Worm (Caenorhabditis elegans) whole organism, late embryonic: ENCODE data around the gene suox-1.

Experiments used
- C38D4.7 ChIP-seq: fragments of 200-800 bp; sonication (Bioruptor generic); optimal IDR thresholded peaks from 2 replicates; lab custom pipeline; 2018; ENCODE audit warnings: mild to moderate bottlenecking, missing genetic modification characterization, moderate library complexity, missing compliant biosample characterization
- K09A11.1 ChIP-seq: sonication (generic microtip); optimal IDR thresholded peaks from 2 replicates; lab custom pipeline; 2017; ENCODE audit warnings: antibody characterized with exemption, mild to moderate bottlenecking, missing genetic modification characterization, missing compliant biosample characterization; ENCODE audit not compliant: insufficient read depth
- ceh-14 ChIP-seq: sonication (generic microtip); optimal IDR thresholded peaks from 2 replicates; lab custom pipeline; 2016; ENCODE audit warnings: missing genotype, missing genetic modification characterization, missing compliant biosample characterization
- ceh-18 ChIP-seq: sonication (generic microtip); optimal IDR thresholded peaks from 2 replicates; lab custom pipeline; 2016; ENCODE audit warnings: missing genetic modification characterization, missing compliant biosample characterization
- ceh-19 ChIP-seq: fragments of 200-800 bp; sonication (Bioruptor generic); optimal IDR thresholded peaks from 2 replicates; lab custom pipeline; 2018; ENCODE audit warnings: mild to moderate bottlenecking, missing genetic modification characterization, missing compliant biosample characterization
- ceh-22 ChIP-seq: sonication (generic microtip); optimal IDR thresholded peaks from 2 replicates; lab custom pipeline; 2017; ENCODE audit warnings: missing biosample characterization, missing genetic modification characterization
- ceh-45 ChIP-seq: fragments of 200-800 bp; sonication (Bioruptor generic); IDR thresholded peaks from 2 replicates; pipeline ENCODE4 v1.3.6; 2022; ENCODE audit warnings: missing genetic modification reagents, missing genetic modification characterization, missing compliant biosample characterization
- ceh-48 ChIP-seq: sonication (generic microtip); optimal IDR thresholded peaks from 2 replicates; lab custom pipeline; 2016; ENCODE audit warnings: missing genetic modification characterization, inconsistent platforms, missing compliant biosample characterization
- dve-1 ChIP-seq: sonication (generic microtip); optimal IDR thresholded peaks from 2 replicates; lab custom pipeline; 2017; ENCODE audit warnings: antibody characterized with exemption, mild to moderate bottlenecking, missing genetic modification characterization, missing compliant biosample characterization
- elt-2 ChIP-seq: sonication (generic microtip); optimal IDR thresholded peaks from 2 replicates; lab custom pipeline; 2016; ENCODE audit warnings: missing genetic modification reagents, missing genetic modification characterization, missing compliant biosample characterization
- elt-4 ChIP-seq: sonication (generic microtip); optimal IDR thresholded peaks from 2 replicates; lab custom pipeline; 2016; ENCODE audit warnings: missing genetic modification characterization, missing compliant biosample characterization
- ets-4 ChIP-seq: sonication (generic microtip); optimal IDR thresholded peaks from 2 replicates; lab custom pipeline; 2016; ENCODE audit warnings: missing genetic modification characterization, missing compliant biosample characterization
- fkh-10 ChIP-seq: fragments of 150-350 bp; optimal IDR thresholded peaks from 2 replicates; lab custom pipeline; 2014; ENCODE audit warnings: missing biosample characterization, missing genetic modification reagents, missing genetic modification characterization
- gmeb-2 ChIP-seq: sonication (generic microtip); optimal IDR thresholded peaks from 2 replicates; lab custom pipeline; 2016; ENCODE audit warnings: missing genetic modification characterization, inconsistent platforms, missing compliant biosample characterization
- hlh-15 ChIP-seq: sonication (generic microtip); optimal IDR thresholded peaks from 2 replicates; lab custom pipeline; 2016; ENCODE audit warnings: missing genetic modification characterization, missing compliant biosample characterization
- hlh-30 ChIP-seq: sonication (generic microtip); optimal IDR thresholded peaks from 2 replicates; lab custom pipeline; 2017; ENCODE audit warnings: antibody characterized with exemption, missing genetic modification characterization, missing compliant biosample characterization; ENCODE audit not compliant: insufficient read depth
- hlh-6 ChIP-seq: sonication (generic microtip); optimal IDR thresholded peaks from 2 replicates; lab custom pipeline; 2016; ENCODE audit warnings: missing genotype, missing genetic modification characterization, missing compliant biosample characterization
- hlh-8 ChIP-seq: sonication (generic microtip); optimal IDR thresholded peaks from 2 replicates; lab custom pipeline; 2016; ENCODE audit warnings: missing genotype, missing genetic modification characterization, missing compliant biosample characterization
- mec-3 ChIP-seq: sonication (generic microtip); optimal IDR thresholded peaks from 2 replicates; lab custom pipeline; 2016; ENCODE audit warnings: borderline replicate concordance, missing genetic modification characterization, missing compliant biosample characterization
- nhr-11 ChIP-seq: fragments of 150-350 bp; optimal IDR thresholded peaks from 2 replicates; lab custom pipeline; 2014; ENCODE audit warnings: missing biosample characterization, missing genetic modification characterization
- nhr-232 ChIP-seq: sonication (generic microtip); optimal IDR thresholded peaks from 2 replicates; lab custom pipeline; 2016; ENCODE audit warnings: missing genetic modification characterization, missing compliant biosample characterization
- npax-4 ChIP-seq: sonication (generic microtip); optimal IDR thresholded peaks from 2 replicates; lab custom pipeline; 2016; ENCODE audit warnings: missing genetic modification characterization, missing compliant biosample characterization
- pag-3 ChIP-seq: sonication (generic microtip); optimal IDR thresholded peaks from 2 replicates; lab custom pipeline; 2016; ENCODE audit warnings: missing compliant biosample characterization, missing genetic modification characterization, borderline replicate concordance
- pha-4 ChIP-seq: fragments of 150-350 bp; optimal IDR thresholded peaks from 2 replicates; lab custom pipeline; 2018; ENCODE audit warnings: missing biosample characterization, missing genetic modification reagents, missing genetic modification characterization
- rnt-1 ChIP-seq: sonication (generic microtip); optimal IDR thresholded peaks from 2 replicates; lab custom pipeline; 2016; ENCODE audit warnings: missing genetic modification characterization, missing compliant biosample characterization
- sox-2 ChIP-seq: fragments of 200-800 bp; sonication (Bioruptor generic); IDR thresholded peaks from 2 replicates; pipeline ENCODE4 v1.3.6; 2022; ENCODE audit warnings: missing genetic modification reagents, missing genetic modification characterization, missing compliant biosample characterization
- sox-4 ChIP-seq: sonication (generic microtip); optimal IDR thresholded peaks from 2 replicates; lab custom pipeline; 2017; ENCODE audit warnings: mild to moderate bottlenecking, missing genetic modification characterization, inconsistent platforms, missing compliant biosample characterization
- syd-9 ChIP-seq: sonication (generic microtip); optimal IDR thresholded peaks from 2 replicates; lab custom pipeline; 2016; ENCODE audit warnings: mild to moderate bottlenecking, missing genetic modification characterization, moderate library complexity, missing compliant biosample characterization
- ttx-3 ChIP-seq: sonication (generic microtip); optimal IDR thresholded peaks from 2 replicates; lab custom pipeline; 2016; ENCODE audit warnings: missing genetic modification reagents, missing genetic modification characterization, missing compliant biosample characterization
- unc-3 ChIP-seq, 2 experiments: fragments of 200-800 bp in 1 of 2; sonication (Bioruptor generic) in 1 of 2; sonication (generic microtip) in 1 of 2; conservative IDR thresholded peaks in 1 of 2; optimal IDR thresholded peaks in 1 of 2; 2 replicates each; pipeline versions ENCODE4 v1.3.6 to Lab custom; 2016 to 2022; ENCODE audit warnings: missing compliant biosample characterization in 2 of 2, missing genetic modification characterization in 2 of 2, missing genetic modification reagents in 1 of 2
- unc-42 ChIP-seq: sonication (generic microtip); optimal IDR thresholded peaks from 2 replicates; lab custom pipeline; 2016; ENCODE audit warnings: missing genotype, missing genetic modification characterization, missing compliant biosample characterization
- unc-86 ChIP-seq: sonication (generic microtip); optimal IDR thresholded peaks from 2 replicates; lab custom pipeline; 2016; ENCODE audit warnings: missing genetic modification characterization, missing compliant biosample characterization

Gene suox-1

DNA sequence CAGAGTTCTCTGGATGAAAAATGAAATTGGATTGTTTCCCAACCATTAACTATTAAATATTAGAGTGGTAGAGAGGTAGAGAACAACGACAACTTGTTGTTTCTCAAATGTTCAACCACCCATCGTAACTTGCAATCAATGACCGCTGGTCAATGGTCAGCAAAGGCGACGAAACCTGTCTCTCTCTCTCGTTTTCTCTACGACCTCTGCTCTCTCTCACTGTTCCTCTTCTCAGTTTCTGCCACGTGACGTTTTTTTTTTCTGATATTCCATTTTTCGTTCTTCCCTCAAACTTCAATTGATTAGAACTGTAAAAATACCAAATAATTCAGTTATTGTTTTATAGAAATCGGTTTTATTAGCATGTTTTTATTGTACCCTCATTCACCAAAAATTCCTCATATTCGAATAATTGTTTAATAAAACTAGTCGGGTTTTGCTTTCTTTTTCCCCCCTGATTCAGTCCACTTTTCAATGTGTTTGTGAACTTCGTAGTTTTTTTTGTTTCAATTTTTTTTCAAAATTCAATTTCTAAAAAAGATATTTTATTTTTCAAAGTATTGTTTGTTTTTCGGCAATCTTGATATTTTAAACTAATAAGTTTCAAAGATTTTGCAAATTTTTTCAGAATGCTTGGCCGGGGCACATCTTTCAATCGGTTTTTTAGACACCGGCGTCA is at the start of gene suox-1:
suox-1 (plus strand) TSS at position 629 of the 679 bp plus-strand sequence.
- TF ChIP-seq sox-2 (no peak), hlh-30 (tag; lab: Kevin White, UChicago) (peak; percentile 34), unc-42 (tag; lab: Kevin White, UChicago) (no peak), hlh-15 (tag; lab: Kevin White, UChicago) (no peak), ceh-18 (tag; lab: Kevin White, UChicago) (no peak), unc-86 (tag; lab: Kevin White, UChicago) (no peak)
- TF ChIP-seq, all 69 proteins: peak for 1

ce11 chrX:15465050-15465449 is 32.3 kb upstream of the suox-1 start:
- no peak for TF ChIP-seq ets-4 (tag; lab: Kevin White, UChicago)
- TF ChIP-seq unc-42 (tag; lab: Kevin White, UChicago), result peak; percentile 32

ce11 chrX:15466032-15466431 is 31.3 kb upstream of the suox-1 start, which contains the start of gene sprr-1:
TSS of gene sprr-1 (plus strand) at chrX:15466300.
- TF ChIP-seq ceh-14 (no peak), ceh-48 (tag; lab: Kevin White, UChicago) (no peak), elt-2 (tag; lab: Kevin White, UChicago) (no peak), sox-2 (no peak), gmeb-2 (tag; lab: Kevin White, UChicago) (no peak), ceh-45 (no peak), elt-4 (no peak), hlh-6 (no peak), hlh-15 (tag; lab: Kevin White, UChicago) (no peak), pag-3 (tag; lab: Kevin White, UChicago) (no peak), C38D4.7 (GFP tag; lab: Kevin White, UChicago) (no peak), K09A11.1 (tag; lab: Kevin White, UChicago) (no peak), ttx-3 (tag; lab: Kevin White, UChicago) (no peak), unc-3 (GFP tag; conservative IDR thresholded peaks at IDR 0.05; lab: Robert Waterston, UW) (no peak), unc-3 (tag; optimal IDR thresholded peaks at IDR 0.05; lab: Kevin White, UChicago) (no peak)
- TF ChIP-seq, all 69 proteins: peak for 0

- no peak for TF ChIP-seq dve-1
- no peak for TF ChIP-seq pha-4
- TF ChIP-seq hlh-6, result no peak
- TF ChIP-seq pag-3 (tag; lab: Kevin White, UChicago), result no peak
These were observed 28.7 kb upstream of the suox-1 start for ce11 chrX:15468657-15469056.

DNA sequence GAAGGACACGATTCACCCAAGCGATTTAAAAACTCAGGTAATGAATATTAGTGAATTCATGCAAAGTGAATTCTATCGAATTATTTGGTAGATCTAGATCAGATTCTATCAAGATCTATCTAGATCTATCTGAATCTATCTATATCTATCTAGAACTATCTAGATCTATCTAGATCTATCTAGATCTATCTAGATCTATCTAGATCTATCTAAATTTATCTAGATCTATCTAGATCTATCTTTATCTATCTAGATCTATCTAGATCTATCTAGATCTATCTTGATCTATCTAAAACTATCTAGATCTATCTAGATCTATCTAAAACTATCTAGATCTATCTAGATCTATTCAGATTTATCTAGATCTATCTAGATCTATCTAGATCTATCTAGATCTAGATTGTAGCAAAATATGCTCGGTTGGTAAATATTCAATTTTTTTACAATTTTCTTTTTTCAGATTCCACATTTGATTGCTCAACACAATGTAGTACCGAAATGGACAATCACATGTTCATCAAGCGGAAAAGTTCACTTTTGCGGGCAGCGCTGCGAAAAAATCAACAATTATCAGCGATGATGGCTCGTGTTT is 27.3 kb upstream of the suox-1 start:
- TF ChIP-seq ceh-48 (tag; lab: Kevin White, UChicago) (no peak), unc-3 (GFP tag; conservative IDR thresholded peaks at IDR 0.05; lab: Robert Waterston, UW) (no peak), unc-3 (tag; optimal IDR thresholded peaks at IDR 0.05; lab: Kevin White, UChicago) (no peak), rnt-1 (tag; lab: Kevin White, UChicago) (peak; percentile 84)

DNA sequence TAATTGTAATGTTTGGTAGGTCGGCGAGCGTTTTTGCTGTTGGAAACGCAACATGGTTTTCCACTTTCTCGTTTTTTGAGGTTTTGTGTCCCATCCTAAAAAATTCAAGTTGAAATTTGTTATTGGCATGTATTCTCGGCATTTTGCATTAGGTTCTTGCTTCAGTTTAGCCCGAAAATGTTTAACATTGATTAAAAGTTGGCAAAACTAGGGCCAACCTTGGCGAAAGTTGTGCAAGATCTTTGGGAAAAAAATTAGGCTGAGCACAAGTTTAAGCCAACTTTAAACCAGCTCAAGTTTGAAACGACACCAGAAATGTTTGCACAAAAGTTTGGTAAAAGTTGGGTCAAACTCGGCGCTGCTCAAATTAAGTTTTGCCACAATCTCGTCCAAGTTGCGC is 20.0 kb upstream of the suox-1 start, which contains the start of gene exc-1:
exc-1 (minus strand) TSS at position 101 of the 400 bp plus-strand sequence.
- TF ChIP-seq C38D4.7 (GFP tag; lab: Kevin White, UChicago), result no peak
- no peak for TF ChIP-seq hlh-6
- no peak for TF ChIP-seq ceh-48 (tag; lab: Kevin White, UChicago)
- no peak for TF ChIP-seq ceh-22
- TF ChIP-seq syd-9 (tag; lab: Kevin White, UChicago), result no peak
- no peak for TF ChIP-seq nhr-11 (tag; lab: Kevin White, UChicago)
- TF ChIP-seq unc-86 (tag; lab: Kevin White, UChicago), result no peak
- TF ChIP-seq ceh-45, result no peak
- TF ChIP-seq, all 69 proteins: peak for 0

- no peak for TF ChIP-seq gmeb-2 (tag; lab: Kevin White, UChicago)
- no peak for TF ChIP-seq ceh-19 (GFP tag; lab: Kevin White, UChicago)
- no peak for TF ChIP-seq nhr-232 (tag; lab: Kevin White, UChicago)
- no peak for TF ChIP-seq syd-9 (tag; lab: Kevin White, UChicago)
- no peak for TF ChIP-seq mec-3 (tag; lab: Kevin White, UChicago)
- TF ChIP-seq elt-4, result no peak
- no peak for TF ChIP-seq npax-4 (tag; lab: Kevin White, UChicago)
- no peak for TF ChIP-seq rnt-1 (tag; lab: Kevin White, UChicago)
- TF ChIP-seq ets-4 (tag; lab: Kevin White, UChicago), result no peak
- no peak for TF ChIP-seq hlh-8 (tag; lab: Kevin White, UChicago)
- TF ChIP-seq fkh-10 (GFP tag; lab: Kevin White, UChicago), result no peak
- TF ChIP-seq ceh-22, result no peak
- no peak for TF ChIP-seq sox-4 (tag; lab: Kevin White, UChicago)
These were observed 18.6 kb upstream of the suox-1 start, which contains the start of gene gcy-36 for ce11 chrX:15478717-15479116. TSS of gene gcy-36 (plus strand) at chrX:15479017.
